Fruit fly (Drosophila melanogaster) whole organism, prepupa: Measurements from ENCODE around the gene CG11263.

Source experiments
- CG10669 ChIP-seq: fragments of 200-800 bp; sonication (Bioruptor generic); optimal IDR thresholded peaks from 3 replicates; lab custom pipeline; 2018; ENCODE audit warnings: missing biosample characterization, mild to moderate bottlenecking, missing genetic modification characterization, moderate library complexity
- CG11294 ChIP-seq: fragments of 200-800 bp; sonication (Bioruptor generic); IDR thresholded peaks from 2 replicates; pipeline ENCODE4 v1.3.6; 2022; ENCODE audit warnings: missing biosample characterization, missing genetic modification characterization
- CG15336 ChIP-seq: fragments of 200-800 bp; sonication (Bioruptor generic); IDR thresholded peaks from 2 replicates; pipeline ENCODE4 v1.3.6; 2022; ENCODE audit warnings: missing biosample characterization, missing genetic modification characterization
- CG1621 ChIP-seq: fragments of 200-800 bp; sonication (Bioruptor generic); optimal IDR thresholded peaks from 3 replicates; lab custom pipeline; 2018; ENCODE audit warnings: missing biosample characterization, mild to moderate bottlenecking, missing genetic modification characterization
- CG16779 ChIP-seq: fragments of 200-800 bp; sonication (Bioruptor generic); optimal IDR thresholded peaks from 3 replicates; lab custom pipeline; 2017; ENCODE audit warnings: missing biosample characterization, mild to moderate bottlenecking, missing genetic modification characterization
- CG3032 ChIP-seq: fragments of 200-800 bp; optimal IDR thresholded peaks from 2 replicates; lab custom pipeline; 2019; ENCODE audit warnings: missing biosample characterization, mild to moderate bottlenecking, missing genetic modification characterization, moderate library complexity
- CG31627 ChIP-seq: fragments of 200-800 bp; sonication (Bioruptor generic); optimal IDR thresholded peaks from 3 replicates; lab custom pipeline; 2016; ENCODE audit warnings: missing biosample characterization, missing genetic modification characterization
- CG34406 ChIP-seq: fragments of 200-800 bp; sonication (Bioruptor generic); optimal IDR thresholded peaks from 3 replicates; lab custom pipeline; 2016; ENCODE audit warnings: missing biosample characterization, missing genetic modification characterization
- CG3919 ChIP-seq: fragments of 200-800 bp; sonication (Bioruptor generic); optimal IDR thresholded peaks from 3 replicates; lab custom pipeline; 2016; ENCODE audit warnings: missing biosample characterization, missing genetic modification characterization
- CG4318 ChIP-seq: fragments of 200-800 bp; sonication (Bioruptor generic); optimal IDR thresholded peaks from 3 replicates; lab custom pipeline; 2017; ENCODE audit warnings: missing biosample characterization, mild to moderate bottlenecking, missing genetic modification characterization
- CG6163 ChIP-seq: fragments of 200-800 bp; sonication (Bioruptor generic); IDR thresholded peaks from 3 replicates; pipeline ENCODE4 v1.3.6; 2022; ENCODE audit warnings: missing biosample characterization, missing genetic modification characterization
- CG6792 ChIP-seq: fragments of 200-800 bp; sonication (Bioruptor generic); optimal IDR thresholded peaks from 3 replicates; lab custom pipeline; 2016; ENCODE audit warnings: missing biosample characterization, missing genetic modification characterization
- CG7368 ChIP-seq: fragments of 200-800 bp; sonication (Bioruptor generic); optimal IDR thresholded peaks from 3 replicates; lab custom pipeline; 2016; ENCODE audit warnings: missing biosample characterization, missing genetic modification characterization
- CG8119 ChIP-seq: fragments of 200-800 bp; sonication (Bioruptor generic); IDR thresholded peaks from 3 replicates; pipeline ENCODE4 v1.3.6; 2022; ENCODE audit warnings: missing biosample characterization, missing genetic modification characterization
- CG8319 ChIP-seq: fragments of 200-800 bp; sonication (Bioruptor generic); optimal IDR thresholded peaks from 3 replicates; lab custom pipeline; 2016; ENCODE audit warnings: missing biosample characterization, missing genetic modification characterization
- CG8632 ChIP-seq: fragments of 200-800 bp; sonication (Bioruptor generic); optimal IDR thresholded peaks from 3 replicates; lab custom pipeline; 2016; ENCODE audit warnings: missing biosample characterization, missing genetic modification characterization
- Eip75B ChIP-seq: fragments of 200-800 bp; sonication (Bioruptor generic); optimal IDR thresholded peaks from 3 replicates; lab custom pipeline; 2016; ENCODE audit warnings: missing biosample characterization, missing genetic modification characterization
- Eip78C ChIP-seq: fragments of 200-800 bp; sonication (Bioruptor generic); peaks from one replicate; lab custom pipeline; 2016; ENCODE audit warnings: missing biosample characterization, missing genetic modification characterization
- Eip93F ChIP-seq: fragments of 200-800 bp; sonication (Bioruptor generic); optimal IDR thresholded peaks from 2 replicates; lab custom pipeline; 2016; ENCODE audit warnings: missing biosample characterization, mild to moderate bottlenecking, missing genetic modification characterization
- Ets96B ChIP-seq: fragments of 200-800 bp; optimal IDR thresholded peaks from 2 replicates; lab custom pipeline; 2019; ENCODE audit warnings: missing biosample characterization, mild to moderate bottlenecking, missing genetic modification characterization, moderate library complexity
- Gug ChIP-seq: fragments of 200-800 bp; sonication (Bioruptor generic); IDR thresholded peaks from 2 replicates; pipeline ENCODE4 v1.3.6; 2022; ENCODE audit warnings: missing biosample characterization, missing genetic modification characterization
- Hr38 ChIP-seq: sonication (Bioruptor generic); optimal IDR thresholded peaks from 2 replicates; lab custom pipeline; 2016; ENCODE audit warnings: missing biosample characterization, missing genetic modification characterization
- Hr39 ChIP-seq: fragments of 200-800 bp; sonication (Bioruptor generic); optimal IDR thresholded peaks from 2 replicates; lab custom pipeline; 2016; ENCODE audit warnings: missing biosample characterization, missing genetic modification characterization
- Lpt ChIP-seq: fragments of 200-800 bp; sonication (Bioruptor generic); optimal IDR thresholded peaks from 3 replicates; lab custom pipeline; 2016; ENCODE audit warnings: missing biosample characterization, missing genetic modification characterization
- Met ChIP-seq: fragments of 200-800 bp; sonication (Bioruptor generic); optimal IDR thresholded peaks from 3 replicates; lab custom pipeline; 2016; ENCODE audit warnings: missing biosample characterization, missing genetic modification characterization
- OdsH ChIP-seq: fragments of 200-800 bp; sonication (Bioruptor generic); optimal IDR thresholded peaks from 3 replicates; lab custom pipeline; 2016; ENCODE audit warnings: missing biosample characterization, missing genetic modification characterization
- Smox ChIP-seq: fragments of 200-800 bp; sonication (Bioruptor generic); optimal IDR thresholded peaks from 3 replicates; lab custom pipeline; 2016; ENCODE audit warnings: missing biosample characterization, missing genetic modification characterization
- Sox102F ChIP-seq: fragments of 200-800 bp; sonication (Bioruptor generic); optimal IDR thresholded peaks from 2 replicates; lab custom pipeline; 2016; ENCODE audit warnings: missing biosample characterization, mild to moderate bottlenecking, missing genetic modification characterization
- Sox14 ChIP-seq: fragments of 200-800 bp; sonication (Bioruptor generic); optimal IDR thresholded peaks from 3 replicates; lab custom pipeline; 2016; ENCODE audit warnings: missing biosample characterization, missing genetic modification characterization
- Sox15 ChIP-seq: fragments of 200-800 bp; sonication (Bioruptor generic); optimal IDR thresholded peaks from 3 replicates; lab custom pipeline; 2016; ENCODE audit warnings: missing biosample characterization, missing genetic modification characterization
- achi ChIP-seq: fragments of 200-800 bp; sonication (Bioruptor generic); optimal IDR thresholded peaks from 3 replicates; lab custom pipeline; 2016; ENCODE audit warnings: missing biosample characterization, missing genetic modification characterization
- acj6 ChIP-seq: fragments of 200-800 bp; sonication (Bioruptor generic); optimal IDR thresholded peaks from 3 replicates; lab custom pipeline; 2016; ENCODE audit warnings: missing biosample characterization, missing genetic modification characterization
- cyc ChIP-seq: fragments of 200-800 bp; sonication (Bioruptor generic); optimal IDR thresholded peaks from 3 replicates; lab custom pipeline; 2016; ENCODE audit warnings: missing biosample characterization, missing genetic modification characterization
- dac ChIP-seq: fragments of 200-800 bp; sonication (Bioruptor generic); optimal IDR thresholded peaks from 2 replicates; lab custom pipeline; 2017; ENCODE audit warnings: missing biosample characterization, mild to moderate bottlenecking, missing genetic modification characterization
- dsx ChIP-seq: fragments of 200-800 bp; optimal IDR thresholded peaks from 3 replicates; lab custom pipeline; 2019; ENCODE audit warnings: missing biosample characterization, mild to moderate bottlenecking, missing genetic modification characterization, moderate library complexity; ENCODE audit not compliant: poor library complexity, severe bottlenecking
- eg ChIP-seq: fragments of 200-800 bp; sonication (Bioruptor generic); IDR thresholded peaks from 3 replicates; pipeline ENCODE4 v1.3.6; 2022; ENCODE audit warnings: missing biosample characterization, missing genetic modification characterization
- esn ChIP-seq: fragments of 200-800 bp; sonication (Bioruptor generic); optimal IDR thresholded peaks from 2 replicates; lab custom pipeline; 2016; ENCODE audit warnings: missing biosample characterization, mild to moderate bottlenecking, missing genetic modification characterization, moderate library complexity
- fd59A ChIP-seq: fragments of 200-800 bp; sonication (Bioruptor generic); optimal IDR thresholded peaks from 2 replicates; lab custom pipeline; 2017; ENCODE audit warnings: missing biosample characterization, mild to moderate bottlenecking, missing genetic modification characterization, missing genetic modification reagents
- fd85E ChIP-seq: fragments of 200-800 bp; sonication (Bioruptor generic); optimal IDR thresholded peaks from 3 replicates; lab custom pipeline; 2016; ENCODE audit warnings: missing biosample characterization, missing genetic modification characterization
- fkh ChIP-seq: fragments of 200-800 bp; sonication (Bioruptor generic); optimal IDR thresholded peaks from 3 replicates; lab custom pipeline; 2017; ENCODE audit warnings: missing biosample characterization, mild to moderate bottlenecking, missing genetic modification characterization, moderate library complexity
- lz ChIP-seq: fragments of 200-800 bp; sonication (Bioruptor generic); optimal IDR thresholded peaks from 3 replicates; lab custom pipeline; 2016; ENCODE audit warnings: missing biosample characterization, missing genetic modification characterization
- net ChIP-seq: fragments of 200-800 bp; sonication (Bioruptor generic); optimal IDR thresholded peaks from 3 replicates; lab custom pipeline; 2016; ENCODE audit warnings: missing biosample characterization, missing genetic modification characterization
- pdm3 ChIP-seq: fragments of 200-800 bp; sonication (Bioruptor generic); optimal IDR thresholded peaks from 3 replicates; lab custom pipeline; 2016; ENCODE audit warnings: missing biosample characterization, missing genetic modification characterization
- salr ChIP-seq, 2 experiments: fragments of 200-800 bp; sonication (Bioruptor generic); optimal IDR thresholded peaks; 3 replicates each; lab custom pipeline; 2016 to 2018; ENCODE audit warnings: missing biosample characterization in 2 of 2, missing genetic modification characterization in 2 of 2, mild to moderate bottlenecking in 1 of 2
- ss ChIP-seq, 2 experiments: fragments of 200-800 bp; sonication (Bioruptor generic); optimal IDR thresholded peaks; 2 replicates in 1 of 2; 3 replicates in 1 of 2; lab custom pipeline; 2017 to 2018; ENCODE audit warnings: mild to moderate bottlenecking in 2 of 2, missing biosample characterization in 2 of 2, missing genetic modification characterization in 2 of 2, moderate library complexity in 1 of 2
- svp ChIP-seq: fragments of 200-800 bp; sonication (Bioruptor generic); peaks from one replicate; lab custom pipeline; 2016; ENCODE audit warnings: missing biosample characterization, missing genetic modification characterization
- topi ChIP-seq: fragments of 200-800 bp; sonication (Bioruptor generic); optimal IDR thresholded peaks from 3 replicates; lab custom pipeline; 2016; ENCODE audit warnings: missing biosample characterization, missing genetic modification characterization
- vri ChIP-seq: fragments of 200-800 bp; sonication (Bioruptor generic); optimal IDR thresholded peaks from 3 replicates; lab custom pipeline; 2016; ENCODE audit warnings: missing biosample characterization, mild to moderate bottlenecking, missing genetic modification characterization

The CG11263 gene

dm6 chr3L:13028740-13029139, 22.1 kb downstream of the CG11263 start, which contains the start of gene CG17672:
Gene CG17672, plus strand, starts transcription at chr3L:13028962.
- TF ChIP-seq ss (GFP tag; optimal IDR thresholded peaks at IDR 0.05; lab: Kevin White, UChicago), result peak in 1 of 2 experiments; percentile 40
- TF ChIP-seq dac (GFP tag; lab: Kevin White, UChicago), result no peak
- peak; percentile 17 for TF ChIP-seq Sox102F
- TF ChIP-seq net (GFP tag; lab: Kevin White, UChicago), result peak; percentile 2
- TF ChIP-seq Sox15 (GFP tag; lab: Kevin White, UChicago), result no peak
- TF ChIP-seq Eip75B, result peak; percentile 6
- TF ChIP-seq CG1621 (tag; lab: Kevin White, UChicago), result peak; percentile 60
- TF ChIP-seq eg (GFP tag; lab: Robert Waterston, UW), result 0 out of 3 replicates have a peak, but pooled peaks have one; percentile 59
- TF ChIP-seq lz, result no peak
- no peak for TF ChIP-seq CG7368 (GFP tag; lab: Kevin White, UChicago)
- no peak for TF ChIP-seq CG31627 (GFP tag; lab: Kevin White, UChicago)
- TF ChIP-seq CG8319 (GFP tag; lab: Kevin White, UChicago), result no peak
- TF ChIP-seq dsx (GFP tag; lab: Kevin White, UChicago), result peak; percentile 42
- TF ChIP-seq Eip78C, result peak; percentile 49
- peak; percentile 79 for TF ChIP-seq CG3919 (GFP tag; lab: Kevin White, UChicago)
- peak; percentile 61; the same call in 1 of the 2 replicates for TF ChIP-seq CG15336 (GFP tag; lab: Robert Waterston, UW)
- peak; percentile 22 for TF ChIP-seq Met (GFP tag; lab: Kevin White, UChicago)
- peak; percentile 9 for TF ChIP-seq CG16779 (tag; lab: Kevin White, UChicago)
- no peak for TF ChIP-seq OdsH (GFP tag; lab: Kevin White, UChicago)
- TF ChIP-seq topi, result peak; percentile 6
- TF ChIP-seq acj6 (GFP tag; lab: Kevin White, UChicago), result no peak
- no peak for TF ChIP-seq CG4318 (GFP tag; lab: Kevin White, UChicago)
- TF ChIP-seq CG6163 (GFP tag; lab: Robert Waterston, UW), result peak; percentile 54; the same call in 1 of the 3 replicates
- TF ChIP-seq CG8119 (GFP tag; lab: Robert Waterston, UW), result peak; percentile 29; the same call in 1 of the 3 replicates
- peak; percentile 2 for TF ChIP-seq Lpt (GFP tag; lab: Kevin White, UChicago)

dm6 chr3L:13030055-13030634, 23.5 kb downstream of the CG11263 start:
- TF ChIP-seq Gug (GFP tag; lab: Robert Waterston, UW), result no peak
- no peak for TF ChIP-seq salr (GFP tag; optimal IDR thresholded peaks at IDR 0.05; lab: Kevin White, UChicago)
- no peak for TF ChIP-seq dac (GFP tag; lab: Kevin White, UChicago)
- TF ChIP-seq Hr39, result no peak
- TF ChIP-seq fkh, result no peak
- no peak for TF ChIP-seq fd85E (GFP tag; lab: Kevin White, UChicago)
- no peak for TF ChIP-seq eg (GFP tag; lab: Robert Waterston, UW)
- TF ChIP-seq CG16779 (tag; lab: Kevin White, UChicago), result no peak
- TF ChIP-seq Smox (GFP tag; lab: Kevin White, UChicago), result no peak
- TF ChIP-seq svp (GFP tag; lab: Kevin White, UChicago), result peak; percentile 54
- no peak for TF ChIP-seq esn (GFP tag; lab: Kevin White, UChicago)
- no peak for TF ChIP-seq fd59A (GFP tag; lab: Kevin White, UChicago)
- no peak for TF ChIP-seq CG10669 (GFP tag; lab: Kevin White, UChicago)
- TF ChIP-seq lz, result no peak
- TF ChIP-seq cyc (GFP tag; lab: Kevin White, UChicago), result no peak
- no peak for TF ChIP-seq CG8632 (GFP tag; lab: Kevin White, UChicago)
- TF ChIP-seq CG6163 (GFP tag; lab: Robert Waterston, UW), result no peak
- peak; percentile 29 for TF ChIP-seq topi
- peak; percentile 20 for TF ChIP-seq CG34406 (GFP tag; lab: Kevin White, UChicago)
- no peak for TF ChIP-seq CG3032 (tag; lab: Kevin White, UChicago)
- no peak for TF ChIP-seq ss (GFP tag; optimal IDR thresholded peaks at IDR 0.05; lab: Kevin White, UChicago)
- peak; percentile 22 for TF ChIP-seq Ets96B (tag; lab: Kevin White, UChicago)
- no peak for TF ChIP-seq achi (GFP tag; lab: Kevin White, UChicago)
- no peak for TF ChIP-seq Sox15 (GFP tag; lab: Kevin White, UChicago)
- no peak for TF ChIP-seq vri (GFP tag; lab: Kevin White, UChicago)
- no peak for TF ChIP-seq OdsH (GFP tag; lab: Kevin White, UChicago)
- TF ChIP-seq CG1621 (tag; lab: Kevin White, UChicago), result no peak
- TF ChIP-seq Sox14 (GFP tag; lab: Kevin White, UChicago), result no peak
- TF ChIP-seq acj6 (GFP tag; lab: Kevin White, UChicago), result peak; percentile 11
- TF ChIP-seq Sox102F, result no peak
- TF ChIP-seq Lpt (GFP tag; lab: Kevin White, UChicago), result no peak
- no peak for TF ChIP-seq CG11294 (GFP tag; lab: Robert Waterston, UW)
- TF ChIP-seq CG6792 (GFP tag; lab: Kevin White, UChicago), result no peak
- TF ChIP-seq Hr38, result no peak
- peak; percentile 23 for TF ChIP-seq pdm3 (GFP tag; lab: Kevin White, UChicago)
- TF ChIP-seq Met (GFP tag; lab: Kevin White, UChicago), result peak; percentile 9
- TF ChIP-seq Eip93F, result no peak
